Worm (Caenorhabditis elegans): ENCODE results near the gene ZC13.1.
A peak's percentile ranks its signal among the peaks of the same experiment; 100 is the strongest.

The ZC13.1 gene

ce11 chrX:924495-925008, 47.5 kb downstream of the ZC13.1 start, which contains the start of the genes pifk-1 and tbc-11:
Gene pifk-1 (minus strand): TSS chrX:924511.
Gene tbc-11 (plus strand): TSS chrX:924958.
- TF ChIP-seq W03F9.2 (tag; optimal IDR thresholded peaks at IDR 0.05) (peak; percentile 63), him-1 (tag; optimal IDR thresholded peaks at IDR 0.05) (no peak)

ce11 chrX:926125-926524, 49.1 kb downstream of the ZC13.1 start:
- TF ChIP-seq dao-5 (tag; optimal IDR thresholded peaks at IDR 0.05) (no peak), W03F9.2 (tag; optimal IDR thresholded peaks at IDR 0.05) (no peak), him-1 (tag; optimal IDR thresholded peaks at IDR 0.05) (no peak)

- TF ChIP-seq him-1 (tag; optimal IDR thresholded peaks at IDR 0.05) (no peak), W03F9.2 (tag; optimal IDR thresholded peaks at IDR 0.05) (no peak), dao-5 (tag; optimal IDR thresholded peaks at IDR 0.05) (no peak)
Observed at ce11 chrX:927632-928031, 50.6 kb downstream of the ZC13.1 start.

Data from whole organism, L4/young adult.